Comparison of ENCODE assay signal across 2 fruit fly cellular contexts in the genomic region with DNA sequence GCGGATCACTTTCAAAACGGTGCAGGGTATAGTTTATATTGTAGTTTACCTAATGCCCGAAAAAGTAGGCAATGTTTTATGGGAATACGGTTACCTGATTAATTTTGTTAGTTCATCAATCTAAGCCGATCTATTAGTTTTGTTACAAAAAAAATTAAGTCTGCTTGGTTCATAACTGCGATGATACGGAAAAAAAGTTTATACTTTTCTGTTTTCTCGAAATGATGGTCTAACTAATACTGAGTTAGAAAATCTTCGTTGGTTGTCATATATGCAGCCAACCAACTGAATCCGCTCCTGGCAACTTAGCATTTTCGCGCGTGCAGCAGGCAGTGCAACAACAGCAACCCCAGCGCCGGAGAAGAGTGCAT.
A peak's percentile ranks its signal among the peaks of the same experiment; 100 is the strongest.
TF ChIP-seq lines count a peak whose summit lies in the region.

No protein-coding gene starts in this region.

TF ChIP-seq in whole organism, prepupa, 60 proteins besides CTCF, POLR2A, EP300 and RAD21 (continued from another document):
- peak; percentile 96 for TF ChIP-seq Sox15 (GFP tag; optimal IDR thresholded peaks at IDR 0.05; lab: Kevin White, UChicago)
- TF ChIP-seq CG7368 (GFP tag; optimal IDR thresholded peaks at IDR 0.05; lab: Kevin White, UChicago), result peak; percentile 95
- peak; percentile 93 for TF ChIP-seq Smox (GFP tag; optimal IDR thresholded peaks at IDR 0.05; lab: Kevin White, UChicago)
- TF ChIP-seq OdsH (GFP tag; optimal IDR thresholded peaks at IDR 0.05; lab: Kevin White, UChicago), result peak; percentile 97
- TF ChIP-seq Blimp-1 (GFP tag; optimal IDR thresholded peaks at IDR 0.05; lab: Kevin White, UChicago), result peak; percentile 88
- peak; percentile 98 for TF ChIP-seq pdm3 (GFP tag; optimal IDR thresholded peaks at IDR 0.05; lab: Kevin White, UChicago)
- peak; percentile 95 for TF ChIP-seq Ets96B (tag; optimal IDR thresholded peaks at IDR 0.05; lab: Kevin White, UChicago)
- peak; percentile 95 for TF ChIP-seq CG6276 (GFP tag; optimal IDR thresholded peaks at IDR 0.05; lab: Kevin White, UChicago)
- TF ChIP-seq Hr38 (GFP tag; optimal IDR thresholded peaks at IDR 0.05; lab: Kevin White, UChicago), result peak; percentile 64
- peak; percentile 91 for TF ChIP-seq Gug (GFP tag; IDR thresholded peaks at IDR 0.05; lab: Robert Waterston, UW)
- peak; percentile 97 for TF ChIP-seq lz (GFP tag; optimal IDR thresholded peaks at IDR 0.05; lab: Kevin White, UChicago)
- peak; percentile 99 for TF ChIP-seq svp (GFP tag; lab: Kevin White, UChicago)
- TF ChIP-seq CG15336 (GFP tag; IDR thresholded peaks at IDR 0.05; lab: Robert Waterston, UW), result peak; percentile 85
- TF ChIP-seq CG11762 (GFP tag; optimal IDR thresholded peaks at IDR 0.05; lab: Kevin White, UChicago; ENCODE audit: insufficient read depth), result peak; percentile 96
- TF ChIP-seq CG8319 (GFP tag; optimal IDR thresholded peaks at IDR 0.05; lab: Kevin White, UChicago), result peak; percentile 93
- TF ChIP-seq eg (GFP tag; IDR thresholded peaks at IDR 0.05; lab: Robert Waterston, UW), result peak; percentile 76; the same call in 2 of the 3 replicates
- peak; percentile 98 for TF ChIP-seq CG31627 (GFP tag; optimal IDR thresholded peaks at IDR 0.05; lab: Kevin White, UChicago)
- peak; percentile 97 for TF ChIP-seq CG10669 (GFP tag; optimal IDR thresholded peaks at IDR 0.05; lab: Kevin White, UChicago)
- TF ChIP-seq fkh (GFP tag; optimal IDR thresholded peaks at IDR 0.05; lab: Kevin White, UChicago), result no peak
- TF ChIP-seq esn (GFP tag; optimal IDR thresholded peaks at IDR 0.05; lab: Kevin White, UChicago), result peak; percentile 96
- peak; percentile 91 for TF ChIP-seq net (GFP tag; optimal IDR thresholded peaks at IDR 0.05; lab: Kevin White, UChicago)
- peak; percentile 98 for TF ChIP-seq cyc (GFP tag; optimal IDR thresholded peaks at IDR 0.05; lab: Kevin White, UChicago)
- TF ChIP-seq acj6 (GFP tag; optimal IDR thresholded peaks at IDR 0.05; lab: Kevin White, UChicago), result peak; percentile 97
- TF ChIP-seq CG16779 (tag; optimal IDR thresholded peaks at IDR 0.05; lab: Kevin White, UChicago), result peak; percentile 92
- TF ChIP-seq CG8119 (GFP tag; IDR thresholded peaks at IDR 0.05; lab: Robert Waterston, UW), result peak; percentile 89
- peak; percentile 90 for TF ChIP-seq CG1621 (tag; optimal IDR thresholded peaks at IDR 0.05; lab: Kevin White, UChicago)
- peak; percentile 92 for TF ChIP-seq Sox102F (GFP tag; optimal IDR thresholded peaks at IDR 0.05; lab: Kevin White, UChicago)
- peak; percentile 63 for TF ChIP-seq Eip93F (GFP tag; optimal IDR thresholded peaks at IDR 0.05; lab: Kevin White, UChicago)
- peak; percentile 87 for TF ChIP-seq CG9139 (GFP tag; optimal IDR thresholded peaks at IDR 0.05; lab: Kevin White, UChicago)
- peak; percentile 97 for TF ChIP-seq CG3919 (GFP tag; optimal IDR thresholded peaks at IDR 0.05; lab: Kevin White, UChicago)
- peak; percentile 97 for TF ChIP-seq CG10631 (GFP tag; optimal IDR thresholded peaks at IDR 0.05; lab: Kevin White, UChicago)
- peak; percentile 94 for TF ChIP-seq achi (GFP tag; optimal IDR thresholded peaks at IDR 0.05; lab: Kevin White, UChicago)
- TF ChIP-seq CG3032 (tag; optimal IDR thresholded peaks at IDR 0.05; lab: Kevin White, UChicago), result peak; percentile 98
- TF ChIP-seq Sox14 (GFP tag; optimal IDR thresholded peaks at IDR 0.05; lab: Kevin White, UChicago), result peak; percentile 97
- no peak; the same call in none of the 3 replicates for TF ChIP-seq CG6163 (GFP tag; IDR thresholded peaks at IDR 0.05; lab: Robert Waterston, UW)
- peak; percentile 76 for TF ChIP-seq vri (GFP tag; optimal IDR thresholded peaks at IDR 0.05; lab: Kevin White, UChicago)
- peak; percentile 96 for TF ChIP-seq CG6792 (GFP tag; optimal IDR thresholded peaks at IDR 0.05; lab: Kevin White, UChicago)

TF ChIP-seq in whole organism, wandering third instar larva, 38 proteins besides CTCF, POLR2A, EP300 and RAD21 (continued from another document):
- TF ChIP-seq ey (GFP tag; optimal IDR thresholded peaks at IDR 0.05; lab: Kevin White, UChicago) (peak; percentile 94), tai (GFP tag; optimal IDR thresholded peaks at IDR 0.05; lab: Kevin White, UChicago) (peak; percentile 91), Vsx2 (GFP tag; optimal IDR thresholded peaks at IDR 0.05; lab: Kevin White, UChicago; ENCODE audit: partially characterized antibody) (no peak), Hr78 (GFP tag; optimal IDR thresholded peaks at IDR 0.05; lab: Kevin White, UChicago) (no peak), dsf (GFP tag; optimal IDR thresholded peaks at IDR 0.05; lab: Kevin White, UChicago; ENCODE audit: borderline replicate concordance) (peak; percentile 12), usp (GFP tag; optimal IDR thresholded peaks at IDR 0.05; lab: Kevin White, UChicago) (no peak), Hnf4 (GFP tag; optimal IDR thresholded peaks at IDR 0.05; lab: Kevin White, UChicago) (peak; percentile 80)
